Fruit fly (Drosophila melanogaster): ENCODE measurements around the gene CG7179.

DNA sequence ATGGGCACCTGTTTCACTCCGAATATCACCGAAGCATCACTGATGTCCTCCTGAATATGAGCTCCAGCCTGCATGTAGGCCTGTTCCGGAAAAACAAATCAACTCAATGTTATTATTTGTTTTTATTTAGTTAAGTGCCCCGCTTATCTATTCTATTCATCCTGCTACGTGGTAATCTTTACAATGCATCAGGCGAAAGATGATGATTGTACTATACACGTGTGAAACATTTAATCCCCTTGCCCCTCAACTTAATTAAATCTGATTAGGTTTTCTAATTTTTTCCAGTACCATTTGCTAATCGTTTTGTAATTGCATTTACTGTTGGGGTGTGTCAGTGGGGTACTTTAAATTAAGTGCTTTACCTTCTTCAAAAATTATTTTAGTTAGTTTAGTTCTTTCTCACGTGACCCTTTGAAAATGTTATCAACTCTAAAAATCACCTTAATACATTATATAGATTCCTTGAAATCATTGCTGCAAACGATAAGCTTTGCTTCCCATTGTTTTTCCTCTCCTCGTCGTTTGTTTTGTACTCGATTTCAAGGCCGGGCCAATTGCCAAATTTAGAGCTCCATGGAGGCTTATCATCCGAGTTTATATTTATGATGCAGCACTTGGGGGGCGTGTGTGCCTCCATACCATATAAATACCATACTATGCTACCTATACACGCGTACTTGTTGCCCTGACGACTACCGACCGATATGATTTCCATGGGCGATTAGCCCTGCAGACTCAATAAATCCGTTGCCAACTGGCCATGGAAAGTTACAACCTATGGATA is 17.1 kb upstream of the CG7179 start:
- TF ChIP-seq lola (GFP tag; optimal IDR thresholded peaks at IDR 0.05) (no peak), foxo (GFP tag; optimal IDR thresholded peaks at IDR 0.05) (no peak), psq (GFP tag; optimal IDR thresholded peaks at IDR 0.05) (no peak)
